Worm (Caenorhabditis elegans) whole organism, young adult: Measurements from ENCODE around the gene gck-1.

Experiments used
- akir-1 ChIP-seq: fragments of 200-800 bp; sonication (Bioruptor generic); optimal IDR thresholded peaks from 2 replicates; lab custom pipeline; 2018; ENCODE audit warnings: mild to moderate bottlenecking, missing genetic modification characterization, moderate library complexity, missing compliant biosample characterization
- aptf-3 ChIP-seq: fragments of 200-800 bp; sonication (Bioruptor generic); IDR thresholded peaks from 2 replicates; pipeline ENCODE4 v1.3.6; 2022; ENCODE audit warnings: missing genetic modification characterization, missing compliant biosample characterization
- pha-4 ChIP-seq: fragments of 150-350 bp; sonication (generic microtip); optimal IDR thresholded peaks from 2 replicates; lab custom pipeline; 2014; ENCODE audit warnings: missing biosample characterization, missing genetic modification reagents, missing genetic modification characterization
- sdz-38 ChIP-seq: sonication (generic microtip); optimal IDR thresholded peaks from 2 replicates; lab custom pipeline; 2016; ENCODE audit warnings: missing genotype, missing genetic modification characterization, missing compliant biosample characterization
- ztf-25 ChIP-seq: fragments of 200-800 bp; sonication (Bioruptor generic); IDR thresholded peaks from 2 replicates; pipeline ENCODE4 v1.3.6; 2022; ENCODE audit warnings: missing genetic modification reagents, missing genetic modification characterization, missing compliant biosample characterization

ce11 chrV:8991679-8992078, 44.1 kb downstream of the gck-1 start, which contains the start of gene F59E11.6:
- no peak for TF ChIP-seq pha-4
- no peak for TF ChIP-seq ztf-25 (GFP tag; lab: Robert Waterston, UW)
- no peak for TF ChIP-seq akir-1
- TF ChIP-seq aptf-3 (GFP tag; lab: Robert Waterston, UW) = no peak
- no peak for TF ChIP-seq sdz-38 (tag; lab: Kevin White, UChicago)
